Fruit fly (Drosophila melanogaster): ENCODE measurements around the gene CG43082.

Gene CG43082

dm6 chr3L:15625676-15626414 lies 35.8 kb upstream of the CG43082 start (continued):
- peak; percentile 57; the same call in 1 of the 2 replicates for TF ChIP-seq CG1024 (GFP tag; IDR thresholded peaks at IDR 0.05)
- TF ChIP-seq chn (GFP tag; optimal IDR thresholded peaks at IDR 0.05), result no peak
- peak; percentile 96 for TF ChIP-seq CG31441 (GFP tag; IDR thresholded peaks at IDR 0.05)
- TF ChIP-seq gro (GFP tag; optimal IDR thresholded peaks at IDR 0.05), result peak; percentile 16
- TF ChIP-seq Hmx (GFP tag; optimal IDR thresholded peaks at IDR 0.05), result peak; percentile 44
- peak; percentile 81 for TF ChIP-seq CG10654 (GFP tag; optimal IDR thresholded peaks at IDR 0.05)
- TF ChIP-seq CG2202 (tag; optimal IDR thresholded peaks at IDR 0.05), result peak; percentile 70
- TF ChIP-seq CG31224 (GFP tag; IDR thresholded peaks at IDR 0.05), result peak; percentile 80
- no peak for TF ChIP-seq Lpt (GFP tag; optimal IDR thresholded peaks at IDR 0.05)
- TF ChIP-seq CG9817 (tag; optimal IDR thresholded peaks at IDR 0.05), result peak; percentile 90
- no peak for TF ChIP-seq mld (GFP tag; IDR thresholded peaks at IDR 0.05; ENCODE audit: partially characterized antibody)
- TF ChIP-seq Ets97D (GFP tag; optimal IDR thresholded peaks at IDR 0.05), result no peak
- peak; percentile 78 for TF ChIP-seq HLH3B (GFP tag; IDR thresholded peaks at IDR 0.05)
- peak; percentile 96 for TF ChIP-seq CG18262 (tag; optimal IDR thresholded peaks at IDR 0.05)
- no peak for TF ChIP-seq en (GFP tag; optimal IDR thresholded peaks at IDR 0.05)
- TF ChIP-seq Dip3 (GFP tag; optimal IDR thresholded peaks at IDR 0.05), result peak; percentile 15
- TF ChIP-seq chm (GFP tag; IDR thresholded peaks at IDR 0.05), result 0 out of 2 replicates have a peak, but pooled peaks have one; percentile 8
- TF ChIP-seq Dref (GFP tag; IDR thresholded peaks at IDR 0.05), result no peak
- TF ChIP-seq Nf-YA (GFP tag; IDR thresholded peaks at IDR 0.05), result peak; percentile 63
- TF ChIP-seq CG7786 (GFP tag; optimal IDR thresholded peaks at IDR 0.05), result peak; percentile 34
- TF ChIP-seq nerfin-2 (GFP tag; IDR thresholded peaks at IDR 0.05; ENCODE audit: partially characterized antibody), result no peak
- TF ChIP-seq nerfin-1 (tag; optimal IDR thresholded peaks at IDR 0.05), result peak; percentile 90
- TF ChIP-seq klu (GFP tag; IDR thresholded peaks at IDR 0.05), result no peak; the same call in 1 of the 2 replicates
- TF ChIP-seq zfh1 (GFP tag; IDR thresholded peaks at IDR 0.05), result peak; percentile 66; the same call in 2 of the 3 replicates
- peak; percentile 72 for TF ChIP-seq Fer2 (tag; optimal IDR thresholded peaks at IDR 0.05)
- TF ChIP-seq Poxn (GFP tag; IDR thresholded peaks at IDR 0.05), result no peak
- peak; percentile 37; the same call in 1 of the 2 replicates for TF ChIP-seq toy (GFP tag; IDR thresholded peaks at IDR 0.05)
- TF ChIP-seq CG18476 (GFP tag; optimal IDR thresholded peaks at IDR 0.05), result peak; percentile 76
- TF ChIP-seq CG6683 (GFP tag; optimal IDR thresholded peaks at IDR 0.05), result peak; percentile 84
- peak; percentile 78 for TF ChIP-seq D19B (GFP tag; optimal IDR thresholded peaks at IDR 0.05)
- peak; percentile 42; the same call in 1 of the 2 replicates for TF ChIP-seq Awh (GFP tag; IDR thresholded peaks at IDR 0.05)
- no peak for TF ChIP-seq CG7745 (tag; optimal IDR thresholded peaks at IDR 0.05)
- peak; percentile 56 for TF ChIP-seq CG8359 (GFP tag; optimal IDR thresholded peaks at IDR 0.05; ENCODE audit: borderline replicate concordance)
- peak; percentile 84 for TF ChIP-seq CG12942 (GFP tag; optimal IDR thresholded peaks at IDR 0.05)
- TF ChIP-seq CG8765 (GFP tag; IDR thresholded peaks at IDR 0.05), result peak; percentile 34; the same call in 1 of the 2 replicates
- no peak for TF ChIP-seq CG4282 (GFP tag; optimal IDR thresholded peaks at IDR 0.05)
- TF ChIP-seq sim (GFP tag; IDR thresholded peaks at IDR 0.05), result peak; percentile 69; the same call in 1 of the 2 replicates
- peak; percentile 76; the same call in 2 of the 3 replicates for TF ChIP-seq C15 (GFP tag; IDR thresholded peaks at IDR 0.05)
- TF ChIP-seq CG11560 (tag; IDR thresholded peaks at IDR 0.05), result no peak; the same call in 2 of the 3 replicates
- TF ChIP-seq sob (GFP tag; IDR thresholded peaks at IDR 0.05), result peak; percentile 76
- peak; percentile 81 for TF ChIP-seq CG32772 (GFP tag; IDR thresholded peaks at IDR 0.05)
- TF ChIP-seq dan (GFP tag; IDR thresholded peaks at IDR 0.05), result no peak
- peak; percentile 69 for TF ChIP-seq sens-2 (GFP tag; IDR thresholded peaks at IDR 0.05)
- no peak for TF ChIP-seq prd (optimal IDR thresholded peaks at IDR 0.05)
- TF ChIP-seq prd (GFP tag; IDR thresholded peaks at IDR 0.05), result peak; percentile 88
- peak; percentile 34 for TF ChIP-seq bab2 (GFP tag; optimal IDR thresholded peaks at IDR 0.05)
- peak; percentile 36 for TF ChIP-seq schlank (tag; optimal IDR thresholded peaks at IDR 0.05)
- TF ChIP-seq bowl (GFP tag; IDR thresholded peaks at IDR 0.05), result 0 out of 2 replicates have a peak, but pooled peaks have one; percentile 11
- TF ChIP-seq shn (GFP tag; optimal IDR thresholded peaks at IDR 0.05), result no peak
- no peak for TF ChIP-seq z (GFP tag; IDR thresholded peaks at IDR 0.05)
- peak; percentile 81 for TF ChIP-seq CG7987 (GFP tag; optimal IDR thresholded peaks at IDR 0.05)
